Worm (Caenorhabditis elegans) whole organism, young adult: ENCODE data around the gene F53F4.4.

ENCODE experiments used
- B0019.2 ChIP-seq: fragments of 200-800 bp; sonication (Bioruptor generic); conservative IDR thresholded peaks from 2 replicates; pipeline ENCODE4 v1.3.6; 2022; ENCODE audit warnings: missing genetic modification reagents, missing genetic modification characterization, missing compliant biosample characterization
- B0035.1 ChIP-seq: sonication (generic microtip); optimal IDR thresholded peaks from 2 replicates; lab custom pipeline; 2016; ENCODE audit warnings: missing genetic modification characterization, mild to moderate bottlenecking, missing compliant biosample characterization, missing genotype, missing genetic modification reagents
- B0336.3 ChIP-seq: fragments of 200-800 bp; sonication (Bioruptor generic); IDR thresholded peaks from 2 replicates; pipeline ENCODE4 v1.3.6; 2022; ENCODE audit warnings: missing genetic modification characterization, missing compliant biosample characterization
- F10E7.11 ChIP-seq: sonication (generic microtip); optimal IDR thresholded peaks from 2 replicates; lab custom pipeline; 2017; ENCODE audit warnings: mild to moderate bottlenecking, missing genetic modification characterization, moderate library complexity, missing compliant biosample characterization
- F22D6.2 ChIP-seq: sonication (generic microtip); optimal IDR thresholded peaks from 2 replicates; lab custom pipeline; 2016; ENCODE audit warnings: mild to moderate bottlenecking, missing genetic modification characterization, missing compliant biosample characterization
- F57A8.1 ChIP-seq: fragments of 200-800 bp; sonication (Bioruptor generic); optimal IDR thresholded peaks from 2 replicates; lab custom pipeline; 2018; ENCODE audit warnings: mild to moderate bottlenecking, missing genetic modification characterization, moderate library complexity, missing compliant biosample characterization
- K11D2.4 ChIP-seq: fragments of 200-800 bp; sonication (Bioruptor generic); IDR thresholded peaks from 2 replicates; pipeline ENCODE4 v1.3.6; 2022; ENCODE audit warnings: missing genetic modification reagents, missing genetic modification characterization, missing compliant biosample characterization
- K12H6.12 ChIP-seq: fragments of 200-800 bp; sonication (Bioruptor generic); optimal IDR thresholded peaks from 2 replicates; lab custom pipeline; 2018; ENCODE audit warnings: mild to moderate bottlenecking, missing genetic modification characterization, missing compliant biosample characterization
- Y53F4B.3 ChIP-seq: fragments of 200-800 bp; sonication (Bioruptor generic); IDR thresholded peaks from 2 replicates; pipeline ENCODE4 v1.3.6; 2022; ENCODE audit warnings: missing genetic modification reagents, missing genetic modification characterization, missing compliant biosample characterization
- Y67H2A.10 ChIP-seq: fragments of 200-800 bp; sonication (Bioruptor generic); conservative IDR thresholded peaks from 2 replicates; pipeline ENCODE4 v1.3.6; 2022; ENCODE audit warnings: missing genetic modification reagents, missing genetic modification characterization, missing compliant biosample characterization
- Y79H2A.3 ChIP-seq: fragments of 200-800 bp; sonication (Bioruptor generic); conservative IDR thresholded peaks from 2 replicates; pipeline ENCODE4 v1.3.6; 2022; ENCODE audit warnings: missing genetic modification reagents, missing genetic modification characterization, missing compliant biosample characterization
- ZK185.1 ChIP-seq: sonication (generic microtip); optimal IDR thresholded peaks from 2 replicates; lab custom pipeline; 2016; ENCODE audit warnings: mild to moderate bottlenecking, missing genetic modification characterization, missing compliant biosample characterization; ENCODE audit not compliant: poor library complexity, severe bottlenecking
- akir-1 ChIP-seq: fragments of 200-800 bp; sonication (Bioruptor generic); optimal IDR thresholded peaks from 2 replicates; lab custom pipeline; 2018; ENCODE audit warnings: mild to moderate bottlenecking, missing genetic modification characterization, moderate library complexity, missing compliant biosample characterization
- aptf-2 ChIP-seq: fragments of 200-800 bp; sonication (Bioruptor generic); conservative IDR thresholded peaks from 2 replicates; pipeline ENCODE4 v1.3.6; 2022; ENCODE audit warnings: missing genetic modification reagents, missing genetic modification characterization, missing compliant biosample characterization
- athp-1 ChIP-seq: sonication (generic microtip); optimal IDR thresholded peaks from 2 replicates; lab custom pipeline; 2017; ENCODE audit warnings: mild to moderate bottlenecking, missing genetic modification characterization, missing compliant biosample characterization
- attf-3 ChIP-seq: fragments of 200-800 bp; sonication (Bioruptor generic); conservative IDR thresholded peaks from 2 replicates; pipeline ENCODE4 v1.3.6; 2022; ENCODE audit warnings: missing genetic modification reagents, missing genetic modification characterization, missing compliant biosample characterization
- cebp-1 ChIP-seq, 2 experiments: fragments of 200-800 bp in 1 of 2; sonication (Bioruptor generic) in 1 of 2; sonication (generic microtip) in 1 of 2; IDR thresholded peaks in 1 of 2; optimal IDR thresholded peaks in 1 of 2; 2 replicates each; pipeline versions ENCODE4 v1.3.6 to Lab custom; 2017 to 2022; ENCODE audit warnings: missing compliant biosample characterization in 2 of 2, missing genetic modification characterization in 2 of 2, mild to moderate bottlenecking in 1 of 2, missing genetic modification reagents in 1 of 2, moderate library complexity in 1 of 2
- ceh-100 ChIP-seq: fragments of 200-800 bp; sonication (Bioruptor generic); IDR thresholded peaks from 2 replicates; pipeline ENCODE4 v1.3.6; 2022; ENCODE audit warnings: missing genetic modification reagents, missing genetic modification characterization, missing compliant biosample characterization
- ceh-27 ChIP-seq: fragments of 200-800 bp; sonication (Bioruptor generic); optimal IDR thresholded peaks from 2 replicates; lab custom pipeline; 2018; ENCODE audit warnings: mild to moderate bottlenecking, missing genetic modification characterization, moderate library complexity, missing compliant biosample characterization
- ceh-40 ChIP-seq: fragments of 200-800 bp; sonication (Bioruptor generic); IDR thresholded peaks from 2 replicates; pipeline ENCODE4 v1.3.6; 2022; ENCODE audit warnings: missing genetic modification characterization, missing compliant biosample characterization
- efl-1 ChIP-seq: fragments of 150-350 bp; optimal IDR thresholded peaks from 2 replicates; lab custom pipeline; 2014; ENCODE audit warnings: missing biosample characterization, missing genetic modification reagents, missing genetic modification characterization
- egl-18 ChIP-seq: fragments of 200-800 bp; sonication (Bioruptor generic); IDR thresholded peaks from 2 replicates; pipeline ENCODE4 v1.3.6; 2022; ENCODE audit warnings: missing genetic modification reagents, missing genetic modification characterization, missing compliant biosample characterization
- ets-4 ChIP-seq: fragments of 200-800 bp; sonication (Bioruptor generic); optimal IDR thresholded peaks from 2 replicates; lab custom pipeline; 2018; ENCODE audit warnings: mild to moderate bottlenecking, missing genetic modification characterization, missing compliant biosample characterization
- fkh-3 ChIP-seq: sonication (generic microtip); optimal IDR thresholded peaks from 2 replicates; lab custom pipeline; 2016; ENCODE audit warnings: mild to moderate bottlenecking, missing genetic modification characterization, missing compliant biosample characterization
- gei-17 ChIP-seq: fragments of 200-800 bp; sonication (Bioruptor generic); optimal IDR thresholded peaks from 2 replicates; lab custom pipeline; 2018; ENCODE audit warnings: mild to moderate bottlenecking, missing genetic modification characterization, missing compliant biosample characterization
- him-1 ChIP-seq: sonication (generic microtip); optimal IDR thresholded peaks from 2 replicates; lab custom pipeline; 2016; ENCODE audit warnings: missing genotype, missing genetic modification reagents, missing genetic modification characterization, missing compliant biosample characterization
- hmg-1.2 ChIP-seq: fragments of 200-800 bp; sonication (Bioruptor generic); IDR thresholded peaks from 2 replicates; pipeline ENCODE4 v1.3.6; 2022; ENCODE audit warnings: missing genetic modification reagents, missing genetic modification characterization, missing compliant biosample characterization
- hrde-1 ChIP-seq: sonication (generic microtip); optimal IDR thresholded peaks from 2 replicates; lab custom pipeline; 2016; ENCODE audit warnings: missing genetic modification characterization, mild to moderate bottlenecking, missing compliant biosample characterization, moderate library complexity, missing genotype, missing genetic modification reagents, borderline replicate concordance
- lag-1 ChIP-seq: fragments of 200-800 bp; sonication (Bioruptor generic); IDR thresholded peaks from 2 replicates; pipeline ENCODE4 v1.3.6; 2022; ENCODE audit warnings: missing genetic modification reagents, missing genetic modification characterization, missing compliant biosample characterization
- let-526 ChIP-seq: fragments of 200-800 bp; sonication (Bioruptor generic); IDR thresholded peaks from 2 replicates; pipeline ENCODE4 v1.3.6; 2022; ENCODE audit warnings: missing genetic modification reagents, missing genetic modification characterization, missing compliant biosample characterization
- lin-26 ChIP-seq: fragments of 200-800 bp; sonication (Bioruptor generic); IDR thresholded peaks from 2 replicates; pipeline ENCODE4 v1.3.6; 2022; ENCODE audit warnings: missing genetic modification reagents, missing genetic modification characterization, missing compliant biosample characterization
- lin-35 ChIP-seq, 3 experiments: fragments of 150-350 bp in 2 of 3; sonication (generic microtip) in 1 of 3; optimal IDR thresholded peaks; 2 replicates each; lab custom pipeline; 2014 to 2018; ENCODE audit warnings: missing biosample characterization in 3 of 3, missing genetic modification characterization in 3 of 3, missing genetic modification reagents in 3 of 3
- nhr-179 ChIP-seq: sonication (generic microtip); optimal IDR thresholded peaks from 2 replicates; lab custom pipeline; 2016; ENCODE audit warnings: mild to moderate bottlenecking, missing genetic modification characterization, missing compliant biosample characterization
- nhr-80 ChIP-seq: sonication (generic microtip); optimal IDR thresholded peaks from 2 replicates; lab custom pipeline; 2016; ENCODE audit warnings: missing genetic modification characterization, missing compliant biosample characterization
- pbrm-1 ChIP-seq: fragments of 200-800 bp; sonication (Bioruptor generic); IDR thresholded peaks from 2 replicates; pipeline ENCODE4 v1.3.6; 2022; ENCODE audit warnings: missing genetic modification reagents, missing genetic modification characterization, missing compliant biosample characterization
- rcor-1 ChIP-seq: fragments of 200-800 bp; sonication (Bioruptor generic); IDR thresholded peaks from 2 replicates; pipeline ENCODE4 v1.3.6; 2022; ENCODE audit warnings: missing genetic modification reagents, missing genetic modification characterization, missing compliant biosample characterization
- repo-1 ChIP-seq: sonication (generic microtip); optimal IDR thresholded peaks from 2 replicates; lab custom pipeline; 2017; ENCODE audit warnings: mild to moderate bottlenecking, missing genetic modification characterization, missing compliant biosample characterization
- snpc-3.4 ChIP-seq: sonication (generic microtip); optimal IDR thresholded peaks from 2 replicates; lab custom pipeline; 2017; ENCODE audit warnings: missing genetic modification characterization, mild to moderate bottlenecking, missing compliant biosample characterization, antibody characterized with exemption, moderate library complexity, missing genotype, missing genetic modification reagents
- tbp1 ChIP-seq: fragments of 200-800 bp; sonication (Bioruptor generic); optimal IDR thresholded peaks from 2 replicates; lab custom pipeline; 2018; ENCODE audit warnings: mild to moderate bottlenecking, missing genetic modification characterization, missing compliant biosample characterization
- unc-130 ChIP-seq: sonication (generic microtip); optimal IDR thresholded peaks from 2 replicates; lab custom pipeline; 2016; ENCODE audit warnings: missing genetic modification reagents, missing genetic modification characterization, missing compliant biosample characterization
- xnd-1 ChIP-seq: sonication (generic microtip); optimal IDR thresholded peaks from 2 replicates; lab custom pipeline; 2016; ENCODE audit warnings: missing genotype, missing genetic modification reagents, missing genetic modification characterization, missing compliant biosample characterization
- zfh-2 ChIP-seq: fragments of 200-800 bp; sonication (Bioruptor generic); conservative IDR thresholded peaks from 2 replicates; pipeline ENCODE4 v1.3.6; 2022; ENCODE audit warnings: missing genetic modification reagents, missing genetic modification characterization, missing compliant biosample characterization
- ztf-25 ChIP-seq: fragments of 200-800 bp; sonication (Bioruptor generic); IDR thresholded peaks from 2 replicates; pipeline ENCODE4 v1.3.6; 2022; ENCODE audit warnings: missing genetic modification reagents, missing genetic modification characterization, missing compliant biosample characterization
- ztf-26 ChIP-seq: sonication (generic microtip); optimal IDR thresholded peaks from 2 replicates; lab custom pipeline; 2017; ENCODE audit warnings: missing genetic modification characterization, missing compliant biosample characterization
- ztf-28 ChIP-seq: fragments of 200-800 bp; sonication (Bioruptor generic); IDR thresholded peaks from 2 replicates; pipeline ENCODE4 v1.3.6; 2022; ENCODE audit warnings: missing genetic modification reagents, missing genetic modification characterization, missing compliant biosample characterization
- ztf-6 ChIP-seq: fragments of 200-800 bp; sonication (Bioruptor generic); IDR thresholded peaks from 2 replicates; pipeline ENCODE4 v1.3.6; 2022; ENCODE audit warnings: missing genetic modification reagents, missing genetic modification characterization, missing compliant biosample characterization

F53F4.4 gene

DNA sequence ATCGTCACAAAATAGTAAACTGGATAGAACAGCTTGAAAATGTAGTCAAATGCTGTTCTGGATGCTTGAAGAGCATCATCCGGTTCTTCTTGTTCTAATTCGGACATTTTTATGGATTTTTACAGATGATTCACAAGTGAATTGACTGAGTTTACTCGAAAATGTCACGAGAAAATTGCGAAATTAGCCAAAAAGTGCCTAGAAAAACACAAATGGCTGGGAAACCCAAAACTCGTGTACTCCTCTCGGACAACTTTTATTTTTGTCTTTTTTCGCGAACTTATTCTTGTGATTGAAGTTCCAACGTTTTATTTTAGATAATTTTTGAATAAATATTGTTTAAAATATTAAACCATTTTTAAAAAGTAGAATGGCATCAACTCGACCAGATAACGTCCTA is 41.6 kb upstream of the F53F4.4 start, which contains the start of the genes C56A3.4 and C56A3.5 (continued):
- TF ChIP-seq lag-1 (GFP tag; lab: Robert Waterston, UW), result no peak
- peak; percentile 48 for TF ChIP-seq ZK185.1 (tag; lab: Kevin White, UChicago)
- no peak for TF ChIP-seq hrde-1 (tag; lab: Kevin White, UChicago)
- TF ChIP-seq K12H6.12 (tag; lab: Kevin White, UChicago), result peak; percentile 27
- no peak for TF ChIP-seq ztf-6 (GFP tag; lab: Robert Waterston, UW)
- peak; percentile 26 for TF ChIP-seq nhr-80 (tag; lab: Kevin White, UChicago)
- TF ChIP-seq let-526 (GFP tag; lab: Robert Waterston, UW), result peak; percentile 63; the same call in 1 of the 2 replicates
- TF ChIP-seq him-1 (tag; lab: Kevin White, UChicago), result no peak
- peak; percentile 58 for TF ChIP-seq ceh-27 (GFP tag; lab: Kevin White, UChicago)
- no peak for TF ChIP-seq aptf-2 (GFP tag; lab: Robert Waterston, UW)
- TF ChIP-seq F22D6.2 (tag; lab: Kevin White, UChicago), result no peak
- no peak for TF ChIP-seq tbp1 (GFP tag; lab: Kevin White, UChicago)
- peak in 1 of 3 experiments; percentile 20 for TF ChIP-seq lin-35 (GFP tag; optimal IDR thresholded peaks at IDR 0.05; lab: Kevin White, UChicago)
- TF ChIP-seq ceh-100, result no peak
- no peak for TF ChIP-seq Y67H2A.10 (GFP tag; lab: Robert Waterston, UW)
- 0 out of 2 replicates have a peak, but pooled peaks have one; percentile 21 for TF ChIP-seq hmg-1.2
- TF ChIP-seq F10E7.11 (tag; lab: Kevin White, UChicago), result no peak
- TF ChIP-seq K11D2.4, result no peak
- no peak for TF ChIP-seq ztf-28 (GFP tag; lab: Robert Waterston, UW)
- no peak for TF ChIP-seq gei-17 (GFP tag; lab: Kevin White, UChicago)
- TF ChIP-seq cebp-1 (GFP tag; IDR thresholded peaks at IDR 0.05; lab: Robert Waterston, UW), result peak; percentile 92
- peak; percentile 99 for TF ChIP-seq cebp-1 (tag; optimal IDR thresholded peaks at IDR 0.05; lab: Kevin White, UChicago)
- no peak for TF ChIP-seq rcor-1 (GFP tag; lab: Robert Waterston, UW)
- no peak for TF ChIP-seq ztf-26 (tag; lab: Kevin White, UChicago)
- no peak for TF ChIP-seq egl-18 (GFP tag; lab: Robert Waterston, UW)
- no peak for TF ChIP-seq B0035.1 (tag; lab: Kevin White, UChicago)
- TF ChIP-seq fkh-3 (tag; lab: Kevin White, UChicago), result no peak
- peak; percentile 28 for TF ChIP-seq unc-130 (GFP tag; lab: Kevin White, UChicago)
- TF ChIP-seq attf-3, result 0 out of 2 replicates have a peak, but pooled peaks have one; percentile 29

DNA sequence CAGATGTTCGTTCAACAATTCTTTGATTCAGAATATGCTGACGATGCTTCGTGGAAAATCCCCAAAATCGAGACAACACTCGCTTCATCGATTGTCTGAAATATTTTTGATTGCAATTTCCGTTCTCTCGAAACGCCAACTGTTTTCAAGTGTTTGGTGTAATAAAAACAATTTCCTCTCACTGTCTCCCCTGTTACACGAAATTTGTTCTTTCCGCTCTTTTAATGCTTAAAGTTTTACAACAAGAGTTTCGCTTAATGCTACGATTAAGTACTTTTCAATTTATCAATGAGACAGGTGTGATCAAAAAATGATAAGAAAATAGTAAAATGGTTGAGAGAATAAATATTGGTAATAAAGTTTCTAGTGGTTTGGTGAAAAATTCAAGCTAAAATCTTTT is 36.9 kb upstream of the F53F4.4 start, which contains the start of gene C56A3.6:
C56A3.6 (minus strand) TSS at position 101 of the 400 bp plus-strand sequence.
- TF ChIP-seq Y53F4B.3 (no peak), pbrm-1 (GFP tag; lab: Robert Waterston, UW) (no peak), akir-1 (GFP tag; lab: Kevin White, UChicago) (no peak), B0336.3 (no peak), ets-4 (no peak)

DNA sequence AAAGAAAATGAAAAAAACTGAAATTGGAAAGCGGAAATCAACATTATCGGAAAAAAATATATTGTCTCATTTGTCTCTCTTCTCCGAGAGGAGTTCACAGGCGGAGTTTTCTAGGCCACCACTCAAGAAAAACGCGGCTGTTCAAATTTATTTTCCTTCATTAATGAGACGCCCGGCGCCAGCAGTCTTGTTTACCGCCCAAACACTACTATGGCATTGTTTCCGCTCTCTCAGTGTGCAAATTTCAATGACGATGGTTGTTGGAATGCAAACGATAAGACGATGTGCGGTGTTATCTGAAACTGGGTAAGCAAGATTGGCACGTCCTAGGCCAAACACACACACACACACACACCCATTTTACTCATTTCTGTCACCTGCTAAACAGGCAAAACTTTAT is 36.4 kb upstream of the F53F4.4 start, which contains the start of gene cav-2:
cav-2 (plus strand) TSS at position 359 of the 400 bp plus-strand sequence.
- TF ChIP-seq ztf-25 (GFP tag; lab: Robert Waterston, UW) (peak; percentile 65; the same call in 1 of the 2 replicates), efl-1 (peak; percentile 74), nhr-179 (no peak), xnd-1 (tag; lab: Kevin White, UChicago) (peak; percentile 4), ets-4 (peak; percentile 98), B0019.2 (GFP tag; lab: Robert Waterston, UW) (no peak), athp-1 (tag; lab: Kevin White, UChicago) (peak; percentile 11), zfh-2 (GFP tag; lab: Robert Waterston, UW) (no peak), repo-1 (tag; lab: Kevin White, UChicago) (no peak), F57A8.1 (GFP tag; lab: Kevin White, UChicago) (no peak), snpc-3.4 (tag; lab: Kevin White, UChicago) (no peak), unc-130 (GFP tag; lab: Kevin White, UChicago) (peak; percentile 97), Y79H2A.3 (GFP tag; lab: Robert Waterston, UW) (no peak), ceh-40 (GFP tag; lab: Robert Waterston, UW) (no peak), aptf-2 (GFP tag; lab: Robert Waterston, UW) (0 out of 2 replicates have a peak, but pooled peaks have one; percentile 25), lin-26 (GFP tag; lab: Robert Waterston, UW) (no peak)
